Worm (Caenorhabditis elegans): ENCODE data around the gene cpf-1.
A peak's percentile ranks its signal among the peaks of the same experiment; 100 is the strongest.

The cpf-1 gene

ce11 chrII:8587660-8588230, 14.5 kb downstream of the cpf-1 start:
- TF ChIP-seq lin-11 (tag; optimal IDR thresholded peaks at IDR 0.05) = no peak
- TF ChIP-seq nhr-10 (tag; optimal IDR thresholded peaks at IDR 0.05) = no peak
- no peak for TF ChIP-seq nhr-25 (tag; optimal IDR thresholded peaks at IDR 0.05)
- TF ChIP-seq F13H6.1 (tag; optimal IDR thresholded peaks at IDR 0.05) = peak; percentile 11
- peak; percentile 70 for TF ChIP-seq unc-55 (GFP tag; optimal IDR thresholded peaks at IDR 0.05)
- no peak for TF ChIP-seq unc-39 (tag; optimal IDR thresholded peaks at IDR 0.05)
- no peak for TF ChIP-seq lin-39 (tag; optimal IDR thresholded peaks at IDR 0.05)
- no peak for TF ChIP-seq fos-1 (tag; optimal IDR thresholded peaks at IDR 0.05)
- no peak for TF ChIP-seq nhr-237 (tag; optimal IDR thresholded peaks at IDR 0.05)
- no peak for TF ChIP-seq ztf-11 (tag; optimal IDR thresholded peaks at IDR 0.05)
- no peak for TF ChIP-seq lin-13 (GFP tag; optimal IDR thresholded peaks at IDR 0.05)
- TF ChIP-seq nhr-23 (tag; optimal IDR thresholded peaks at IDR 0.05) = no peak
- no peak for TF ChIP-seq blmp-1 (tag; optimal IDR thresholded peaks at IDR 0.05; ENCODE audit: insufficient read depth)
- TF ChIP-seq ama-1 (optimal IDR thresholded peaks at IDR 0.05) = no peak
- no peak for TF ChIP-seq ceh-82 (tag; optimal IDR thresholded peaks at IDR 0.05)
- no peak for TF ChIP-seq ztf-1 (GFP tag; conservative IDR thresholded peaks at IDR 0.05)
- TF ChIP-seq mdl-1 (tag; optimal IDR thresholded peaks at IDR 0.05) = no peak
- TF ChIP-seq elt-3 (tag; optimal IDR thresholded peaks at IDR 0.05) = no peak
- TF ChIP-seq R02D3.7 (tag; optimal IDR thresholded peaks at IDR 0.05) = no peak
- no peak for TF ChIP-seq crh-2 (tag; optimal IDR thresholded peaks at IDR 0.05)
- TF ChIP-seq egl-27 (tag; optimal IDR thresholded peaks at IDR 0.05) = no peak
- peak; percentile 29 for TF ChIP-seq sem-4 (tag; optimal IDR thresholded peaks at IDR 0.05)
- no peak for TF ChIP-seq skn-1 (tag; optimal IDR thresholded peaks at IDR 0.05)
- no peak for TF ChIP-seq mbf-1 (tag; optimal IDR thresholded peaks at IDR 0.05)
- TF ChIP-seq nhr-11 (tag; optimal IDR thresholded peaks at IDR 0.05) = no peak
- no peak for TF ChIP-seq sma-3 (GFP tag; optimal IDR thresholded peaks at IDR 0.05)
- TF ChIP-seq ceh-16 (tag; optimal IDR thresholded peaks at IDR 0.05) = no peak
- no peak for TF ChIP-seq C34F6.9 (tag; optimal IDR thresholded peaks at IDR 0.05)
- no peak for TF ChIP-seq nhr-6 (tag; optimal IDR thresholded peaks at IDR 0.05)
- no peak for TF ChIP-seq nhr-21 (tag; optimal IDR thresholded peaks at IDR 0.05)
- peak in 1 of 2 experiments; percentile 18 for TF ChIP-seq lsy-2 (tag; optimal IDR thresholded peaks at IDR 0.05)
- no peak for TF ChIP-seq sma-9 (GFP tag; optimal IDR thresholded peaks at IDR 0.05)
- TF ChIP-seq sma-9 (tag; optimal IDR thresholded peaks at IDR 0.05) = no peak
- no peak for TF ChIP-seq mab-5 (tag; optimal IDR thresholded peaks at IDR 0.05)
- TF ChIP-seq snpc-4 (tag; optimal IDR thresholded peaks at IDR 0.05) = no peak
- no peak for TF ChIP-seq gmeb-1 (tag; optimal IDR thresholded peaks at IDR 0.05)
- no peak for TF ChIP-seq alr-1 (tag; optimal IDR thresholded peaks at IDR 0.05)
- no peak for TF ChIP-seq unc-62 (GFP tag; optimal IDR thresholded peaks at IDR 0.05)
- no peak for TF ChIP-seq peb-1 (tag; optimal IDR thresholded peaks at IDR 0.05)
- no peak for TF ChIP-seq aly-2 (tag; optimal IDR thresholded peaks at IDR 0.05)
- no peak for TF ChIP-seq nhr-77 (tag; optimal IDR thresholded peaks at IDR 0.05)
- TF ChIP-seq ztf-4 (tag; optimal IDR thresholded peaks at IDR 0.05) = no peak
- TF ChIP-seq nhr-129 (tag; optimal IDR thresholded peaks at IDR 0.05) = peak; percentile 21
- no peak for TF ChIP-seq nhr-12 (tag; optimal IDR thresholded peaks at IDR 0.05)
- TF ChIP-seq Y55F3AM.14 (GFP tag; optimal IDR thresholded peaks at IDR 0.05) = no peak
- TF ChIP-seq ZK546.5 (tag; optimal IDR thresholded peaks at IDR 0.05) = no peak
- no peak for TF ChIP-seq elt-1 (tag; optimal IDR thresholded peaks at IDR 0.05)
- TF ChIP-seq dmd-4 (tag; optimal IDR thresholded peaks at IDR 0.05) = no peak
- TF ChIP-seq zag-1 (tag; optimal IDR thresholded peaks at IDR 0.05) = peak; percentile 28

Measured in whole organism, L2 larva.